Worm (Caenorhabditis elegans): Measurements from ENCODE around the gene zip-3.
"Not testable (repeated sequence)": the region's sequence is repeated elsewhere in the genome, so short reads cannot be mapped to it uniquely, and the experiment has no call there.

- not testable (repeated sequence) for TF ChIP-seq ztf-11 (tag; optimal IDR thresholded peaks at IDR 0.05); bed-3 (GFP tag; optimal IDR thresholded peaks at IDR 0.05); hlh-1 (tag; optimal IDR thresholded peaks at IDR 0.05); nhr-76 (tag; optimal IDR thresholded peaks at IDR 0.05)
These were observed 42.8 kb upstream of the zip-3 start, which contains the start of gene F01D5.3 for ce11 chrII:14000044-14000443.
